Worm (Caenorhabditis elegans): ENCODE measurements around the gene Y43D4A.1.

DNA sequence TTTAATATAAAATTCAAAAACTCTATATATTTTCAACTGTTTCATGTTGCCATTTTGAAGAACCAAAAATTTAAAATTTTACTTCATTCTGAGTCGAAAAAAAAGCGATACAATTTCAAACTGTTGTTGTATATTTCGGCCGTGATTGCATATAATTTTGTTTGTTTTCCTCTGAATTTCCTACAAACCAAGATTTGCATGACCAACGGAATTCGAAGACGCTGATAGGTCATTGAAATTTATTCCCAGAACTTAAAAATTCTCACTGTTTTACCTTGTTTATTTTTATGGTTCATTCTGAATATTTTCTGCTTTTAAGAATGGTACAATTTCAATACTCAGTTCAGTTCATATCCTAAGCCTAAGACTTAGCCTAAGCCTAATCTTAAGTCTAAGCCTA is 7.5 kb downstream of the Y43D4A.1 start:
- TF ChIP-seq ceh-27 (GFP tag; optimal IDR thresholded peaks at IDR 0.05) (no peak), unc-62 (GFP tag; optimal IDR thresholded peaks at IDR 0.05) (no peak), lag-1 (GFP tag; IDR thresholded peaks at IDR 0.05) (no peak), xnd-1 (tag; optimal IDR thresholded peaks at IDR 0.05) (no peak), lin-26 (GFP tag; IDR thresholded peaks at IDR 0.05) (no peak), hmg-1.2 (GFP tag; IDR thresholded peaks at IDR 0.05) (no peak), hlh-26 (GFP tag; conservative IDR thresholded peaks at IDR 0.05) (no peak), cebp-1 (GFP tag; IDR thresholded peaks at IDR 0.05) (no peak), cebp-1 (tag; optimal IDR thresholded peaks at IDR 0.05) (no peak), ama-1 (optimal IDR thresholded peaks at IDR 0.05) (no peak), ama-1 (GFP tag; optimal IDR thresholded peaks at IDR 0.05) (no peak), bed-2 (GFP tag; IDR thresholded peaks at IDR 0.05) (no peak)
